Worm (Caenorhabditis elegans) whole organism, L4 larva: Measurements from ENCODE around the gene ins-2.
A peak's percentile ranks its signal among the peaks of the same experiment; 100 is the strongest.

Experiments used
- F37D6.2 ChIP-seq: sonication (generic microtip); optimal IDR thresholded peaks from 2 replicates; lab custom pipeline; 2016; ENCODE audit warnings: mild to moderate bottlenecking, missing genetic modification characterization, missing compliant biosample characterization
- R02D3.7 ChIP-seq: fragments of 150-350 bp; sonication (generic microtip); optimal IDR thresholded peaks from 3 replicates; lab custom pipeline; 2014; ENCODE audit warnings: missing biosample characterization, missing genetic modification characterization
- Y48G9A.11 ChIP-seq: fragments of 200-800 bp; sonication (Bioruptor generic); IDR thresholded peaks from 2 replicates; pipeline ENCODE4 v1.3.6; 2022; ENCODE audit warnings: missing genetic modification reagents, missing genetic modification characterization, missing compliant biosample characterization
- ZK546.5 ChIP-seq, 2 experiments: sonication (generic microtip); optimal IDR thresholded peaks; 2 replicates each; lab custom pipeline; 2017; ENCODE audit warnings: missing biosample characterization in 2 of 2, missing genetic modification characterization in 2 of 2
- aha-1 ChIP-seq: fragments of 150-350 bp; peaks from one replicate; lab custom pipeline; 2014; ENCODE audit warnings: missing biosample characterization, missing genetic modification characterization
- aly-2 ChIP-seq: sonication (generic microtip); optimal IDR thresholded peaks from 2 replicates; lab custom pipeline; 2018; ENCODE audit warnings: missing biosample characterization, missing genetic modification characterization
- arid-1 ChIP-seq: fragments of 200-800 bp; sonication (Bioruptor generic); conservative IDR thresholded peaks from 2 replicates; pipeline ENCODE4 v1.3.6; 2022; ENCODE audit warnings: missing genetic modification reagents, missing genetic modification characterization, missing compliant biosample characterization
- attf-4 ChIP-seq: sonication (generic microtip); optimal IDR thresholded peaks from 3 replicates; lab custom pipeline; 2017; ENCODE audit warnings: missing biosample characterization, missing genetic modification characterization
- ceh-20 ChIP-seq: fragments of 200-800 bp; sonication (Bioruptor generic); IDR thresholded peaks from 2 replicates; pipeline ENCODE4 v1.3.6; 2022; ENCODE audit warnings: missing genetic modification reagents, missing genetic modification characterization, missing compliant biosample characterization
- ceh-28 ChIP-seq: fragments of 150-350 bp; optimal IDR thresholded peaks from 2 replicates; lab custom pipeline; 2014; ENCODE audit warnings: missing biosample characterization, missing genetic modification reagents, missing genetic modification characterization
- ceh-32 ChIP-seq: sonication (generic microtip); optimal IDR thresholded peaks from 2 replicates; lab custom pipeline; 2016; ENCODE audit warnings: mild to moderate bottlenecking, missing genetic modification characterization, missing compliant biosample characterization; ENCODE audit not compliant: poor library complexity
- ctbp-1 ChIP-seq: fragments of 200-800 bp; sonication (Bioruptor generic); IDR thresholded peaks from 2 replicates; pipeline ENCODE4 v1.3.6; 2022; ENCODE audit warnings: missing genetic modification reagents, missing genetic modification characterization, missing compliant biosample characterization
- dmd-6 ChIP-seq: fragments of 200-800 bp; sonication (Bioruptor generic); IDR thresholded peaks from 2 replicates; pipeline ENCODE4 v1.3.6; 2022; ENCODE audit warnings: missing genetic modification reagents, missing genetic modification characterization, missing compliant biosample characterization
- dpl-1 ChIP-seq: fragments of 150-350 bp; optimal IDR thresholded peaks from 2 replicates; lab custom pipeline; 2014; ENCODE audit warnings: missing biosample characterization, missing genetic modification reagents, missing genetic modification characterization
- egl-43 ChIP-seq: fragments of 200-800 bp; sonication (Bioruptor generic); IDR thresholded peaks from 2 replicates; pipeline ENCODE4 v1.3.6; 2022; ENCODE audit warnings: missing genetic modification reagents, missing genetic modification characterization, missing compliant biosample characterization
- fos-1 ChIP-seq: fragments of 150-350 bp; optimal IDR thresholded peaks from 2 replicates; lab custom pipeline; 2014; ENCODE audit warnings: missing biosample characterization, missing genetic modification characterization
- gei-8 ChIP-seq: fragments of 200-800 bp; sonication (Bioruptor generic); optimal IDR thresholded peaks from 2 replicates; lab custom pipeline; 2018; ENCODE audit warnings: mild to moderate bottlenecking, missing genetic modification characterization, missing compliant biosample characterization
- jun-1 ChIP-seq: fragments of 150-350 bp; optimal IDR thresholded peaks from 2 replicates; lab custom pipeline; 2014; ENCODE audit warnings: missing biosample characterization, missing genetic modification reagents, missing genetic modification characterization
- mdl-1 ChIP-seq, 2 experiments: fragments of 150-350 bp in 1 of 2; sonication (generic microtip) in 1 of 2; optimal IDR thresholded peaks; 2 replicates each; lab custom pipeline; 2014 to 2017; ENCODE audit warnings: missing biosample characterization in 2 of 2, missing genetic modification characterization in 2 of 2
- mxl-2 ChIP-seq: fragments of 200-800 bp; sonication (Bioruptor generic); conservative IDR thresholded peaks from 2 replicates; pipeline ENCODE4 v1.3.6; 2022; ENCODE audit warnings: missing genetic modification reagents, missing genetic modification characterization, missing compliant biosample characterization
- nhr-102 ChIP-seq: sonication (generic microtip); optimal IDR thresholded peaks from 2 replicates; lab custom pipeline; 2016; ENCODE audit warnings: mild to moderate bottlenecking, missing genetic modification characterization, moderate library complexity, missing compliant biosample characterization
- nhr-11 ChIP-seq: fragments of 150-350 bp; optimal IDR thresholded peaks from 2 replicates; lab custom pipeline; 2014; ENCODE audit warnings: missing biosample characterization, missing genetic modification characterization
- nhr-237 ChIP-seq: sonication (generic microtip); optimal IDR thresholded peaks from 2 replicates; lab custom pipeline; 2017; ENCODE audit warnings: missing biosample characterization, missing genetic modification characterization
- nhr-28 ChIP-seq: fragments of 150-350 bp; optimal IDR thresholded peaks from 2 replicates; lab custom pipeline; 2014; ENCODE audit warnings: missing biosample characterization, missing genetic modification characterization
- nhr-42 ChIP-seq: fragments of 200-800 bp; sonication (Bioruptor generic); IDR thresholded peaks from 2 replicates; pipeline ENCODE4 v1.3.6; 2022; ENCODE audit warnings: missing genetic modification characterization, missing compliant biosample characterization
- nhr-48 ChIP-seq: sonication (generic microtip); optimal IDR thresholded peaks from 2 replicates; lab custom pipeline; 2016; ENCODE audit warnings: mild to moderate bottlenecking, missing genetic modification characterization, missing compliant biosample characterization
- nhr-77 ChIP-seq: fragments of 150-350 bp; optimal IDR thresholded peaks from 2 replicates; lab custom pipeline; 2014; ENCODE audit warnings: missing biosample characterization, missing genetic modification characterization
- pqm-1 ChIP-seq: sonication (generic microtip); optimal IDR thresholded peaks from 2 replicates; lab custom pipeline; 2017; ENCODE audit warnings: missing biosample characterization, missing genetic modification characterization
- rbr-2 ChIP-seq: sonication (generic microtip); optimal IDR thresholded peaks from 2 replicates; lab custom pipeline; 2016; ENCODE audit warnings: missing genotype, missing genetic modification characterization, missing compliant biosample characterization
- saeg-2 ChIP-seq: fragments of 200-800 bp; sonication (Bioruptor generic); IDR thresholded peaks from 2 replicates; pipeline ENCODE4 v1.3.6; 2022; ENCODE audit warnings: missing genetic modification reagents, missing genetic modification characterization, missing compliant biosample characterization
- set-16 ChIP-seq: fragments of 200-800 bp; sonication (Bioruptor generic); IDR thresholded peaks from 2 replicates; pipeline ENCODE4 v1.3.6; 2022; ENCODE audit warnings: missing genetic modification reagents, missing genetic modification characterization, missing compliant biosample characterization
- snpc-1.2 ChIP-seq: fragments of 200-800 bp; sonication (Bioruptor generic); IDR thresholded peaks from 2 replicates; pipeline ENCODE4 v1.3.6; 2022; ENCODE audit warnings: missing genetic modification reagents, missing genetic modification characterization, missing compliant biosample characterization
- spr-1 ChIP-seq: sonication (generic microtip); optimal IDR thresholded peaks from 2 replicates; lab custom pipeline; 2016; ENCODE audit warnings: mild to moderate bottlenecking, missing genetic modification characterization, missing compliant biosample characterization
- unc-62 ChIP-seq, 3 experiments: fragments of 150-350 bp in 1 of 3; sonication (generic microtip); optimal IDR thresholded peaks in 2 of 3; peaks in 1 of 3; 1 replicate in 1 of 3; 2 replicates in 2 of 3; lab custom pipeline; 2014 to 2017; ENCODE audit warnings: missing biosample characterization in 3 of 3, missing genetic modification characterization in 3 of 3, missing genetic modification reagents in 3 of 3, missing genotype in 1 of 3
- zfp-3 ChIP-seq: fragments of 200-800 bp; sonication (Bioruptor generic); conservative IDR thresholded peaks from 2 replicates; pipeline ENCODE4 v1.3.6; 2022; ENCODE audit warnings: missing genetic modification reagents, missing genetic modification characterization, missing compliant biosample characterization
- zip-11 ChIP-seq: fragments of 200-800 bp; sonication (Bioruptor generic); IDR thresholded peaks from 2 replicates; pipeline ENCODE4 v1.3.6; 2022; ENCODE audit warnings: missing genetic modification characterization, missing compliant biosample characterization
- zip-2 ChIP-seq: fragments of 150-350 bp; optimal IDR thresholded peaks from 2 replicates; lab custom pipeline; 2014; ENCODE audit warnings: missing biosample characterization, missing genetic modification characterization

The ins-2 gene

ce11 chrII:5956583-5956982 is 31.7 kb upstream of the ins-2 start, which contains the start of gene casy-1:
Gene casy-1 (minus strand): TSS chrII:5956683.
- no peak for TF ChIP-seq zip-11
- no peak for TF ChIP-seq nhr-77 (tag; lab: Kevin White, UChicago)
- TF ChIP-seq arid-1 (GFP tag; lab: Robert Waterston, UW): no peak
- TF ChIP-seq spr-1 (tag; lab: Kevin White, UChicago): no peak
- TF ChIP-seq unc-62 (GFP tag; optimal IDR thresholded peaks at IDR 0.05 in 1 of 2; lab: Kevin White, UChicago): peak in 1 of 2 experiments; percentile 73
- no peak for TF ChIP-seq unc-62 (tag; optimal IDR thresholded peaks at IDR 0.05; lab: Kevin White, UChicago)
- no peak for TF ChIP-seq nhr-48 (tag; lab: Kevin White, UChicago)
- TF ChIP-seq mxl-2: no peak
- TF ChIP-seq aha-1 (tag; lab: Kevin White, UChicago): peak; percentile 58
- no peak for TF ChIP-seq ZK546.5 (tag; optimal IDR thresholded peaks at IDR 0.05; lab: Kevin White, UChicago)
- TF ChIP-seq ceh-28 (tag; lab: Kevin White, UChicago): no peak
- TF ChIP-seq saeg-2 (GFP tag; lab: Robert Waterston, UW): no peak
- TF ChIP-seq pqm-1 (tag; lab: Kevin White, UChicago): no peak
- no peak for TF ChIP-seq attf-4 (tag; lab: Kevin White, UChicago)
- no peak for TF ChIP-seq egl-43 (GFP tag; lab: Robert Waterston, UW)
- no peak for TF ChIP-seq nhr-102 (tag; lab: Kevin White, UChicago)
- no peak for TF ChIP-seq jun-1 (tag; lab: Kevin White, UChicago)
- TF ChIP-seq Y48G9A.11 (GFP tag; lab: Robert Waterston, UW): no peak
- no peak for TF ChIP-seq nhr-42 (GFP tag; lab: Robert Waterston, UW)

DNA sequence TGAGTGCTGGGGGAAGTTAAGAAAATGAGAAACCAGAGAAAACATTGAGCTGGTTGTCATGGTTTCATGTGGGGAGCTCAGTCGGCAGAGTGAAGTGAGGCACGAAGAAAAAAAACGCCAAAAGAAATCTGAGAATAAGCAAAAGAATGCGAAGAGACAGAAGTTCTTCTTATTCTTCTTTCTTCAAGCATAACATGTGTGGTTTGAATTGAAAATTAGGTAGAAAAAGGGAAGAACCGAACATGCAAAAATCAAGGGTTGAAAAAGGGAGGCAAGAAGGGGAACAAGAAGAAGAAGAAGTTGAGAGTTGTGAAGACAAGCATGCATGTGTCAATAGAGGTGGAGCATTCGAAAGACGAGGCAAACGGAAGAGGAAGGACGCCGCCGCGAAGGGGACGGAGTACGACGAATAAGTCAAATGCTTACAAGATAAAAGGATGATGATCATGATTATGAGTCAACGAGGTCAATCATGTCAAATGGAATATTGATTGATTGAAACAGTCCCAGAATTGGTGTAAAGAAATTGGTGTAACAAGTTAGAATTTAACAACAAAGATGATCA is 30.4 kb upstream of the ins-2 start:
- TF ChIP-seq snpc-1.2 (GFP tag; lab: Robert Waterston, UW) (no peak), ceh-32 (tag; lab: Kevin White, UChicago) (no peak), aha-1 (tag; lab: Kevin White, UChicago) (peak; percentile 89), ctbp-1 (GFP tag; lab: Robert Waterston, UW) (peak; percentile 51; the same call in 1 of the 2 replicates), nhr-11 (tag; lab: Kevin White, UChicago) (peak; percentile 17), aly-2 (no peak), nhr-28 (tag; lab: Kevin White, UChicago) (no peak)

- no peak for TF ChIP-seq nhr-28 (tag; lab: Kevin White, UChicago)
- peak; percentile 44 for TF ChIP-seq nhr-11 (tag; lab: Kevin White, UChicago)
These were observed 28.7 kb upstream of the ins-2 start for ce11 chrII:5959575-5960119.

DNA sequence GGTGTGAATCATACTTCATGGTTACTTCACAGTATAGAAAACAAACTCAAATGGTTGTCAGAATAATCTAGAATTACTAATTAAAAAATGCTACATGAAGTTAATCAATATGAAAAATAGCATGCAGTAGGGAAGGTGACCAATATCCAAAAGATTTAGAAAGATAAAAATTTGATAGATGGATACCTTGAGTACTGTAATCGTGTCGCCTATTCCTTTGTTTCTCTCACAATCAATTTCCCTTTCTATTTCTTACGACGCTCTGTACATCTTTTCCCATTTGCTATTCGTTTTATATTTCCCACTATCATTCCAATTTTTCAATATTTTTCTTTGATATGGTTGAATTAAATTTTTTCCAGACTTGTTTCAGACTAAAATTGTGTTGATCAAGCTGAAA is 27.0 kb upstream of the ins-2 start, which contains the start of gene B0034.7:
B0034.7 (plus strand) TSS at position 301 of the 400 bp plus-strand sequence.
- TF ChIP-seq gei-8 (GFP tag; lab: Kevin White, UChicago): no peak
- no peak for TF ChIP-seq set-16 (GFP tag; lab: Robert Waterston, UW)
- TF ChIP-seq F37D6.2 (tag; lab: Kevin White, UChicago): no peak
- TF ChIP-seq zfp-3 (GFP tag; lab: Robert Waterston, UW): no peak
- TF ChIP-seq ceh-20: no peak
- no peak for TF ChIP-seq ctbp-1 (GFP tag; lab: Robert Waterston, UW)
- TF ChIP-seq zip-11: no peak
- TF ChIP-seq jun-1 (tag; lab: Kevin White, UChicago): no peak
- no peak for TF ChIP-seq zip-2 (tag; lab: Kevin White, UChicago)
- TF ChIP-seq dmd-6 (GFP tag; lab: Robert Waterston, UW): no peak
- TF ChIP-seq rbr-2 (tag; lab: Kevin White, UChicago): no peak
- no peak for TF ChIP-seq nhr-28 (tag; lab: Kevin White, UChicago)
- TF ChIP-seq dpl-1 (GFP tag; lab: Kevin White, UChicago): no peak
- TF ChIP-seq mdl-1 (tag; optimal IDR thresholded peaks at IDR 0.05; lab: Kevin White, UChicago): no peak
- TF ChIP-seq R02D3.7 (tag; lab: Kevin White, UChicago): no peak
- TF ChIP-seq fos-1 (tag; lab: Kevin White, UChicago): no peak
- TF ChIP-seq nhr-237: no peak
- TF ChIP-seq nhr-77 (tag; lab: Kevin White, UChicago): no peak
